Worm (Caenorhabditis elegans) whole organism, midembryonic: Measurements from ENCODE around the gene F11D11.4.

Experiments used
- T22C8.4 ChIP-seq: fragments of 200-800 bp; sonication (Bioruptor generic); IDR thresholded peaks from 2 replicates; pipeline ENCODE4 v1.3.6; 2022; ENCODE audit warnings: missing genetic modification characterization, missing compliant biosample characterization
- cog-1 ChIP-seq: sonication (generic microtip); optimal IDR thresholded peaks from 2 replicates; lab custom pipeline; 2016; ENCODE audit warnings: missing genetic modification characterization, missing compliant biosample characterization
- flt-1 ChIP-seq: fragments of 200-800 bp; sonication (Bioruptor generic); IDR thresholded peaks from 2 replicates; pipeline ENCODE4 v1.3.6; 2022; ENCODE audit warnings: missing genetic modification characterization, missing compliant biosample characterization
- klf-2 ChIP-seq: fragments of 200-800 bp; sonication (Bioruptor generic); conservative IDR thresholded peaks from 2 replicates; pipeline ENCODE4 v1.3.6; 2022; ENCODE audit warnings: missing genetic modification reagents, missing genetic modification characterization, missing compliant biosample characterization
- med-1 ChIP-seq: sonication (generic microtip); optimal IDR thresholded peaks from 2 replicates; lab custom pipeline; 2017; ENCODE audit warnings: missing genetic modification characterization, mild to moderate bottlenecking, missing compliant biosample characterization, antibody characterized with exemption, missing genetic modification reagents; ENCODE audit not compliant: insufficient read depth
- ref-1 ChIP-seq: fragments of 200-800 bp; sonication (Bioruptor generic); conservative IDR thresholded peaks from 2 replicates; pipeline ENCODE4 v1.3.6; 2022; ENCODE audit warnings: missing genetic modification reagents, missing genetic modification characterization, missing compliant biosample characterization
- tab-1 ChIP-seq: fragments of 200-800 bp; sonication (Bioruptor generic); IDR thresholded peaks from 2 replicates; pipeline ENCODE4 v1.3.6; 2022; ENCODE audit warnings: missing genetic modification characterization, missing compliant biosample characterization
- ztf-23 ChIP-seq: fragments of 200-800 bp; sonication (Bioruptor generic); IDR thresholded peaks from 2 replicates; pipeline ENCODE4 v1.3.6; 2022; ENCODE audit warnings: missing genetic modification reagents, missing genetic modification characterization, missing compliant biosample characterization
- ztf-29 ChIP-seq: fragments of 200-800 bp; sonication (Bioruptor generic); IDR thresholded peaks from 2 replicates; pipeline ENCODE4 v1.3.6; 2022; ENCODE audit warnings: missing genetic modification reagents, missing genetic modification characterization, missing compliant biosample characterization

The F11D11.4 gene

DNA sequence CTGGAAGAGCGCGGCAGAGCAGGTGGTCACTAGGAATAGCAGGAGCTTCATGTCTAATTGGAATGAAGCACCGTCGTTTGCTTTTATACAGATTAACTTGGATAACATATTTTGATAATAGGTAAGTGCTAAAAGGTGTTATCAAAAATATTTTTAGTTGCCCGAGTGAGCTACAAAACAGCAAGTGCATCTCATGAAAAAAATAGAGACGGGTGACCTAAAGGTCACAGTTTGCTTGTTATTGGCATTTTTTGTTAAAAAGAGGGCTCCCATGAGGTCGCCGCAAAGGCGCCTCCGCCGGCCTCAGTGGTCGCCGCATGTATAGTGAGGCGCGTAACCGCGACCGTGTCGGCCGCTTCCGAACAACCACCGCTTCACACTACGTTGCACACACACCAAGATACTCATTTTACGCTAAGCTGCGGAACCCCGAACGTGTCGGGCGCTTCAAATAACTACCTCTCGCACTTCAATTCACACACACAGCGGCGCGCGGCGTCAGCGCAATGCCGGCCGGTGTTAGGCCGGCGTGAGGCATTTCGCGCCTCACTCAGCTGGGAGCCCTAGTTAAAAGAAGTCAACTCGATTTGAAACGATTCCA, 31.8 kb upstream of the F11D11.4 start, which contains the start of gene asp-19:
Gene asp-19, minus strand, starts transcription at position 51 of the 601 bp plus-strand sequence.
- TF ChIP-seq T22C8.4 (GFP tag; lab: Robert Waterston, UW), result no peak
- TF ChIP-seq tab-1, result no peak
- TF ChIP-seq ztf-29 (GFP tag; lab: Robert Waterston, UW), result no peak
- no peak for TF ChIP-seq cog-1 (tag; lab: Kevin White, UChicago)
- TF ChIP-seq med-1 (GFP tag; lab: Kevin White, UChicago), result no peak

DNA sequence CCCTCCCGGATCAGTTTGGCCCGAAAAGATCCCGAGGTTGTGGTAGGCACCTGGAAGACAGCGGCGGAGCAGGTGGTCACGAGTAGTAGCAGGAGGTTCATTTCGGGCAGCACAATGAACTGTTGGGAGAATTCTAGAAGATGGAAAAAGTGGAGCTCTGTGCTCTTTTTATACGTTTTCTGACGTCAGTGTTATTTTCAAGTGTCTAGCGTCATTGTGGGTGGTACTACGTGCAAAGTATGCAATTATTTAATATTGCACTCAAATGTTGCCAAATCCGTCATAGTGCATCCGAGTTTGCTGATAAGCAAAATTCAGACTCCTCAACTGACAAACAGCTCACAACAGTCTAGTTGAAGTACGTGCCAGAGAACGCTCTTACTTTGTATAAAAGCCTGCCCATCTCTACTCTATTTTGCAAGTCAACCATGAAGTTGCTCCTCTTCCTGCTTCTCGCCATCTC, 29.6 kb upstream of the F11D11.4 start, which contains the start of the genes asp-18 and scl-19:
Gene asp-18, minus strand, starts transcription at position 101 of the 463 bp plus-strand sequence.
Gene scl-19, plus strand, starts transcription at position 413 of the 463 bp plus-strand sequence.
- TF ChIP-seq ztf-29 (GFP tag; lab: Robert Waterston, UW), result no peak
- no peak for TF ChIP-seq ref-1 (GFP tag; lab: Robert Waterston, UW)
- no peak for TF ChIP-seq ztf-23 (GFP tag; lab: Robert Waterston, UW)
- TF ChIP-seq klf-2 (GFP tag; lab: Robert Waterston, UW), result no peak
- no peak for TF ChIP-seq T22C8.4 (GFP tag; lab: Robert Waterston, UW)
- TF ChIP-seq flt-1, result no peak
- TF ChIP-seq cog-1 (tag; lab: Kevin White, UChicago), result no peak
- no peak for TF ChIP-seq tab-1
- no peak for TF ChIP-seq med-1 (GFP tag; lab: Kevin White, UChicago)

DNA sequence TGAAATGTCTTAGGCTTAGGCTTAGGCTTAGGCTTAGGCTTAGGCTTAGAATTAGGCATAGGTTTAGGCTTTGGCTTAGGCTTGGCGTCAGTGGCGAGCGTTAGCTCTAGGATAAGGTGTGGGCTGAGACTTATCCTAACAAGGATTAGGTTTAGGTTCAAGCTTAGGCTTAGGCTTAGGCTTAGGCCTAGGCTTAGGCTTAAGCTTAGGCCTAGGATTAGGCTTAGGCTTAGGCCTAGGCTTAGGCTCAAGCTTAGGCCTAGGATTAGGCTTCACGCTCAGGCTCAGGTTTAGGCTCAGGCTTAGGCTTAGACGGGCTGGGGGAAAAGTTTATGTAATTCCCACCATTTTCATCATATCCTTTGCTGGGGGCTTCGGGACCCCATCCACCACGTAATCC, 27.2 kb upstream of the F11D11.4 start:
- TF ChIP-seq ref-1 (GFP tag; lab: Robert Waterston, UW) (no peak), klf-2 (GFP tag; lab: Robert Waterston, UW) (no peak), cog-1 (tag; lab: Kevin White, UChicago) (no peak), med-1 (GFP tag; lab: Kevin White, UChicago) (no peak), tab-1 (no peak), ztf-23 (GFP tag; lab: Robert Waterston, UW) (no peak), T22C8.4 (GFP tag; lab: Robert Waterston, UW) (no peak)

DNA sequence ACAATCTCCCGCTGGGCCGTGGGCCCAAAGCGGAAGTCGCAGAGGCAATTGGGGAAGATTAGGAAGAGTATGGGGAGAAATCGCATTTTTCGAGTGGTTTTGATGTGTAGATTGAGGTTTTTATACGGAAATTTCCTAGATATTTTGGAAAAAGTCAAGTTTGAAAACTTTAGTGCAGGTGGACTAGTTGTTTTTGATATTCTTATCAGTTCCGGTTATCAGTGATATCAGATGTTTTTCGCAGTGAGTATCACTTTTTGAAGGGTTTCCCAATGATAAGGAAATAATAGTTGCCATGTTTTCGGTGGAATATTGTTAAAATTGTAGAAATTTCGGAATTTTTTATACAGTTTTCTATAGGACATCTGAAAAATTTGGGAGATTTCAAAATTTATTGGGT, 26.8 kb upstream of the F11D11.4 start, which contains the start of gene scl-20:
Gene scl-20, minus strand, starts transcription at position 101 of the 400 bp plus-strand sequence.
- TF ChIP-seq ztf-23 (GFP tag; lab: Robert Waterston, UW) (no peak), T22C8.4 (GFP tag; lab: Robert Waterston, UW) (no peak), cog-1 (tag; lab: Kevin White, UChicago) (no peak), flt-1 (no peak), tab-1 (no peak)

DNA sequence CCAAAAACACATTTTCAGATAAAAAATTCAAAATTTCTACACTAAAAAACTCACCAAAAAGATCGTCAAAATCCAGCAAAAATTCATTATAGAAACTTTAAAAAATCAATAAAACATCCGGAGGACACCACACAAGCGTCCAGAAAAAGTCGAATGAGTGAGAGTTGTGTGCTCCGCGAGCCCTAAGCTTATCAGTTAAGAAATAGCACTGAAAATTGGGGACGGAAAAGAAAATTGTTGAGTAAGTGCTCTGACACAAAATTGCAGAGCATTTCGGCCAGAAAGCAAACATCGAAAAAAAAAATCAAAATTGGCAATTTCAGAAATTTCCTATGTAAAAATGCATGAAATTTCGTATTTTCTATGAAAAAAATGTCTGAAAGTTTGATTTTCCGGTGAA, 23.5 kb upstream of the F11D11.4 start:
- TF ChIP-seq T22C8.4 (GFP tag; lab: Robert Waterston, UW) (no peak), klf-2 (GFP tag; lab: Robert Waterston, UW) (no peak), med-1 (GFP tag; lab: Kevin White, UChicago) (no peak), tab-1 (no peak), flt-1 (no peak), cog-1 (tag; lab: Kevin White, UChicago) (no peak), ref-1 (GFP tag; lab: Robert Waterston, UW) (no peak), ztf-29 (GFP tag; lab: Robert Waterston, UW) (no peak), ztf-23 (GFP tag; lab: Robert Waterston, UW) (no peak)

DNA sequence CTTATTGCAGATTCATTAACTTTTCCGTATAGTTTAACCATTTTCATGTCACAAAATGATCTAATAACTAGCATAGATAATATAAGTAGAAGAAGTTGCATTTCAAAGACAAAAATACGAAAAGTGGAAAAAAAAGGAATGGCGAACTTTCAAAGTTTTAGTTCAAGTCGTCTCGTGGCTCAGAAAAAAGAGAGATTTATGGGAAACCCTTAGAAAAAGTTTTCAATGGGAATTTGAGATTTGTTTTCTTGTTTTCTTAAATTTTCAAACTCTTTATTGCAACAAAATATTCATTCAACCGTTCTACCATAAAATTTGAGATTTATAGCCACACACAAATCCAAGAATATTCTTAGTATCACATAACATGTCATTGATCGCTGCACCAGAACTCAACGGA, 19.1 kb upstream of the F11D11.4 start, which contains the start of gene clec-250:
Gene clec-250, minus strand, starts transcription at position 101 of the 400 bp plus-strand sequence.
- TF ChIP-seq med-1 (GFP tag; lab: Kevin White, UChicago) (no peak), ref-1 (GFP tag; lab: Robert Waterston, UW) (no peak), flt-1 (no peak), ztf-23 (GFP tag; lab: Robert Waterston, UW) (no peak), cog-1 (tag; lab: Kevin White, UChicago) (no peak), T22C8.4 (GFP tag; lab: Robert Waterston, UW) (no peak), ztf-29 (GFP tag; lab: Robert Waterston, UW) (no peak), tab-1 (no peak), klf-2 (GFP tag; lab: Robert Waterston, UW) (no peak)

DNA sequence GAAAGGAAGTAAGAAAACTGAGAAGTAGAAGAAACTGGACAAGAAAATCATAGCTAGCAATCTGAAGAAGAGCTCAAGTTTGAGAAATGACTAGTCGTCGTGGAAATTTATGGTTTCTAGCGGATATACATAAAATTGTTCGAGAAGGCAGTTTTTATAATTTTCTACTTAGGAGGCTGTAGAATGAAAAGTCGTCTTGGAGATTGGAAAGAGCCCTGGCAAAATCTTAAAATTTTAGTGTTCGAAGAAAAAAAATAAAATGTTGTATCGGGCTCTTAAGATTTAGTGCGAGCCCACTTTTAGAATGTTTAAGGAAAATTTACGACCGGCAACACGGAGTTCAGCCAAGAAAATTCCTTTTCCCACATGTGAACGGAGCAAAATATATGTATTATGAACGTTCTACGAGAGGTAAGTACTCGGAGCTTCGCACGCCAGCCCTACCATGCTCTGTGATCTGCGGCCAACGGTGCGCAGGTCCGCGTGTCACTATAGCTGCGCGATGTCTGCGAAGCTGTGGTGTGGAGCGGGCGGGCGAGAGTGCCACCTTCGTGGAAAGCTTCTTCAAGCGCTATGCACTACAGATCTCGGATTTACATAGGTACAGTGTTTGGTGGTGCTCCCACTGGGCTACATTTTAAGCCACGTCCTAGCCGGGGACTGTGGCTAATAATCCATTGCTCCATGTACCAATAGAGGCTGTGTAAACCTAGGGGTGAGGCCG, 14.1 kb upstream of the F11D11.4 start, which contains the start of gene clec-251:
Gene clec-251, minus strand, starts transcription at position 51 of the 724 bp plus-strand sequence.
- TF ChIP-seq cog-1 (tag; lab: Kevin White, UChicago) (no peak), ztf-29 (GFP tag; lab: Robert Waterston, UW) (no peak), T22C8.4 (GFP tag; lab: Robert Waterston, UW) (no peak), flt-1 (no peak), ref-1 (GFP tag; lab: Robert Waterston, UW) (no peak), tab-1 (no peak), klf-2 (GFP tag; lab: Robert Waterston, UW) (no peak), med-1 (GFP tag; lab: Kevin White, UChicago) (no peak), ztf-23 (GFP tag; lab: Robert Waterston, UW) (no peak)

DNA sequence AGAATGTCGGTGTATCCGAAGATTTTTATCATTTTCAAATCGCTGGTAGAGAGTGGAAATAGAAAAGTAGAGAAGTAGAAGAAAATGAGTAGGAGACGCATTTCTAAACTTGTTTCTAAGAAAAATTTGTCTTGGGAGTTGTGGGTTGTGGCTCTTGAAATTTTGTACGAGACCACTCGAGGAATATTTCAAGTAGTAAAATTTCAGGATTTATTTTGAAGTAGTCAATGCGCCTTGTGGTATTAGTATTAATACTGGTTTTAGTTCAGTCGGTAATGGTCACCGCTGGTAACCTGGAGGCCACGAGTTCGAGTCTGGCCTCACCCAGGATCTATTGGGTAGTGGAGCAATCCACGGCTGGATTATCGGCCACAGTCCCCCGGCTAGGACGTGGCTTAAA, 12.5 kb upstream of the F11D11.4 start, which contains the start of gene clec-252:
Gene clec-252, minus strand, starts transcription at position 101 of the 400 bp plus-strand sequence.
- no peak for TF ChIP-seq klf-2 (GFP tag; lab: Robert Waterston, UW)
- no peak for TF ChIP-seq med-1 (GFP tag; lab: Kevin White, UChicago)
- no peak for TF ChIP-seq T22C8.4 (GFP tag; lab: Robert Waterston, UW)
- no peak for TF ChIP-seq tab-1
- TF ChIP-seq cog-1 (tag; lab: Kevin White, UChicago), result no peak
- TF ChIP-seq flt-1, result no peak
- no peak for TF ChIP-seq ztf-23 (GFP tag; lab: Robert Waterston, UW)
- TF ChIP-seq ref-1 (GFP tag; lab: Robert Waterston, UW), result no peak
- no peak for TF ChIP-seq ztf-29 (GFP tag; lab: Robert Waterston, UW)
